Fruit fly (Drosophila melanogaster) whole organism, pupa: Measurements from ENCODE around the gene CG34309.

Experiments used
- CG14655 ChIP-seq: fragments of 200-800 bp; sonication (Bioruptor generic); optimal IDR thresholded peaks from 3 replicates; lab custom pipeline; 2017; ENCODE audit warnings: mild to moderate bottlenecking, missing biosample characterization, missing genetic modification reagents, missing genetic modification characterization
- CG15710 ChIP-seq: fragments of 200-800 bp; sonication (Bioruptor generic); optimal IDR thresholded peaks from 2 replicates; lab custom pipeline; 2018; ENCODE audit warnings: missing biosample characterization, mild to moderate bottlenecking, missing genetic modification characterization, moderate library complexity
- CG4496 ChIP-seq: fragments of 200-800 bp; sonication (Bioruptor generic); IDR thresholded peaks from 3 replicates; pipeline ENCODE4 v1.3.6; 2022; ENCODE audit warnings: missing biosample characterization, missing genetic modification characterization
- CG8301 ChIP-seq: fragments of 200-800 bp; sonication (Bioruptor generic); optimal IDR thresholded peaks from 2 replicates; lab custom pipeline; 2018; ENCODE audit warnings: missing biosample characterization, mild to moderate bottlenecking, missing genetic modification characterization
- EcR ChIP-seq: fragments of 200-800 bp; sonication (Bioruptor generic); optimal IDR thresholded peaks from 3 replicates; lab custom pipeline; 2019; ENCODE audit warnings: missing biosample characterization, missing genetic modification characterization, mild to moderate bottlenecking, moderate library complexity, missing genetic modification reagents
- Pif1A ChIP-seq: fragments of 200-800 bp; sonication (Bioruptor generic); optimal IDR thresholded peaks from 3 replicates; lab custom pipeline; 2016; ENCODE audit warnings: missing biosample characterization, missing genetic modification characterization
- Pif1B ChIP-seq: fragments of 200-800 bp; sonication (Bioruptor generic); optimal IDR thresholded peaks from 3 replicates; lab custom pipeline; 2016; ENCODE audit warnings: missing biosample characterization, missing genetic modification characterization
- Snoo ChIP-seq: fragments of 200-800 bp; sonication (Bioruptor generic); optimal IDR thresholded peaks from 3 replicates; lab custom pipeline; 2017; ENCODE audit warnings: missing biosample characterization, mild to moderate bottlenecking, missing genetic modification characterization, inconsistent platforms
- fd96Ca ChIP-seq: fragments of 200-800 bp; sonication (Bioruptor generic); IDR thresholded peaks from 3 replicates; pipeline ENCODE4 v1.3.6; 2022; ENCODE audit warnings: missing biosample characterization, missing genetic modification characterization
- gl ChIP-seq: fragments of 200-800 bp; sonication (Bioruptor generic); optimal IDR thresholded peaks from 2 replicates; lab custom pipeline; 2018; ENCODE audit warnings: missing biosample characterization, mild to moderate bottlenecking, missing genetic modification characterization

dm6 chr3R:13422178-13422577, 49.7 kb downstream of the CG34309 start:
- TF ChIP-seq Pif1A (GFP tag; lab: Kevin White, UChicago): no peak
- TF ChIP-seq CG8301 (tag; lab: Kevin White, UChicago): no peak
- TF ChIP-seq Pif1B: no peak
- no peak for TF ChIP-seq CG4496 (GFP tag; lab: Robert Waterston, UW)
- TF ChIP-seq fd96Ca (GFP tag; lab: Robert Waterston, UW): no peak
- no peak for TF ChIP-seq Snoo (tag; lab: Kevin White, UChicago)
- TF ChIP-seq CG14655 (GFP tag; lab: Kevin White, UChicago): no peak
- TF ChIP-seq CG15710 (tag; lab: Kevin White, UChicago): no peak
- TF ChIP-seq gl: no peak
- no peak for TF ChIP-seq EcR (GFP tag; lab: Kevin White, UChicago)
